Fruit fly (Drosophila melanogaster): ENCODE results near the gene CG6729.
A peak's percentile ranks its signal among the peaks of the same experiment; 100 is the strongest.

Gene CG6729

DNA sequence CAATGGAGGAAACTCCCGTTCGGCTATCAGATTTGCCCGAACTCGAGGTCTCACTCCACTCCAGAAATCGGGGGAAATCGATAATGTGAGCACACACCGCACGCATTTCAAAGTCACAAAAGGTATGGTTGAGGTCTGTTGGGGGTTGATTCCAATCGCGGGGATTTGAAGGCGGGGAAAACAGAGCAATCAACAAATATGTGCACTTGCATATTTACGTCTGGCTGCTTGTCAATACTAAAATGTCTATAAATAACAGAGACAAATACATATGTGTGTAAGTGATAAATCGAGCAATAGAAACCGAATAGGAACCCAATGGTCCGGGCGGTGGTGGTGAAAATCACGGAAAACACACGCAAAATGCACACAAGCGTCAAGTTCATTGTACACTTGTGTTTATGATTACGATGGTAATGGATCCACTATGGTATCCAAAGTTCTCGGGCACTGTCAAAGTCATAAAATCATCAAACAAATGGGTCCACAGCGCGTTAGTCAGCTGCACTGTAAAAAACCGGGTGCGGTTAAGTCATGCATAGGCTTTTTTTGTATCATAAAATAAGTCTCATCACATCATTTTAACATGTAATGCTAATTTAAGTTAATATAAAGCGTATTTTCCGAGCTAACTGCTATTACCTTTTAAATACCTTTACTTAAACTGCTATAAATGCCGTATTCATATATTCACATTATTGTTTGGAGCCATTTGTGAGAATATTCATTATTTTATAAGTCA lies 8.3 kb upstream of the CG6729 start (continued):
- peak; percentile 75 for TF ChIP-seq CG31365 (tag; optimal IDR thresholded peaks at IDR 0.05)
- TF ChIP-seq NC2β (GFP tag; optimal IDR thresholded peaks at IDR 0.05): peak; percentile 95
- TF ChIP-seq Rfx (GFP tag; IDR thresholded peaks at IDR 0.05): peak; percentile 54; the same call in 1 of the 2 replicates
- TF ChIP-seq yki (optimal IDR thresholded peaks at IDR 0.05): no peak
- peak; percentile 76; the same call in 1 of the 2 replicates for TF ChIP-seq ro (GFP tag; IDR thresholded peaks at IDR 0.05)
- peak; percentile 78 for TF ChIP-seq CG11504 (tag; optimal IDR thresholded peaks at IDR 0.05)
- TF ChIP-seq HLHmδ (GFP tag; optimal IDR thresholded peaks at IDR 0.05): peak; percentile 94
- TF ChIP-seq gt (GFP tag; IDR thresholded peaks at IDR 0.05): peak; percentile 41; the same call in 1 of the 2 replicates
- TF ChIP-seq CG7357 (GFP tag; IDR thresholded peaks at IDR 0.05): peak; percentile 48; the same call in 2 of the 3 replicates
- no peak for TF ChIP-seq gro (GFP tag; optimal IDR thresholded peaks at IDR 0.05)
- TF ChIP-seq dati (GFP tag; IDR thresholded peaks at IDR 0.05): peak; percentile 84
- TF ChIP-seq ash1 (GFP tag; optimal IDR thresholded peaks at IDR 0.05): no peak
- TF ChIP-seq corto (GFP tag; optimal IDR thresholded peaks at IDR 0.05): no peak
- peak; percentile 57 for TF ChIP-seq CG8388 (GFP tag; optimal IDR thresholded peaks at IDR 0.05)
- peak; percentile 96 for TF ChIP-seq CG6813 (GFP tag; optimal IDR thresholded peaks at IDR 0.05)
- peak; percentile 93 for TF ChIP-seq HHEX (GFP tag; optimal IDR thresholded peaks at IDR 0.05)
- TF ChIP-seq NfI (GFP tag; optimal IDR thresholded peaks at IDR 0.05): peak; percentile 55
- peak; percentile 97 for TF ChIP-seq gsb-n (tag; optimal IDR thresholded peaks at IDR 0.05)
- peak; percentile 74 for TF ChIP-seq CG13775 (GFP tag; optimal IDR thresholded peaks at IDR 0.05)
- TF ChIP-seq CG2712 (tag; optimal IDR thresholded peaks at IDR 0.05): peak; percentile 83
- TF ChIP-seq CG9727 (GFP tag; optimal IDR thresholded peaks at IDR 0.05): peak; percentile 96
- TF ChIP-seq Gug (GFP tag; IDR thresholded peaks at IDR 0.05): no peak; the same call in 2 of the 4 replicates
- no peak for TF ChIP-seq h (optimal IDR thresholded peaks at IDR 0.05)
- peak; percentile 87 for TF ChIP-seq CG12299 (tag; optimal IDR thresholded peaks at IDR 0.05)
- peak; percentile 34 for TF ChIP-seq ems (GFP tag; optimal IDR thresholded peaks at IDR 0.05)
- peak; percentile 28 for TF ChIP-seq lmd (GFP tag; IDR thresholded peaks at IDR 0.05)
- no peak for TF ChIP-seq Dref (GFP tag; IDR thresholded peaks at IDR 0.05)
- peak; percentile 92 for TF ChIP-seq CG18764 (GFP tag; optimal IDR thresholded peaks at IDR 0.05)
- TF ChIP-seq Nf-YB (GFP tag; optimal IDR thresholded peaks at IDR 0.05): peak; percentile 69
- peak; percentile 79 for TF ChIP-seq tio (GFP tag; optimal IDR thresholded peaks at IDR 0.05)
- peak; percentile 39 for TF ChIP-seq pros (GFP tag; optimal IDR thresholded peaks at IDR 0.05)
- no peak for TF ChIP-seq toy (GFP tag; IDR thresholded peaks at IDR 0.05)
- peak; percentile 94 for TF ChIP-seq ara (GFP tag; IDR thresholded peaks at IDR 0.05)
- TF ChIP-seq CG10431 (GFP tag; optimal IDR thresholded peaks at IDR 0.05): peak; percentile 72
- peak; percentile 90 for TF ChIP-seq seq (GFP tag; IDR thresholded peaks at IDR 0.05)
- peak; percentile 73 for TF ChIP-seq Rx (GFP tag; IDR thresholded peaks at IDR 0.05)
- no peak for TF ChIP-seq hb (GFP tag; IDR thresholded peaks at IDR 0.05; ENCODE audit: partially characterized antibody)
- TF ChIP-seq unpg (GFP tag; optimal IDR thresholded peaks at IDR 0.05): peak; percentile 84
- TF ChIP-seq Doc3 (GFP tag; IDR thresholded peaks at IDR 0.05; ENCODE audit: partially characterized antibody): no peak
- TF ChIP-seq CG15269 (tag; optimal IDR thresholded peaks at IDR 0.05): peak; percentile 75
- peak; percentile 73 for TF ChIP-seq CG10979 (tag; optimal IDR thresholded peaks at IDR 0.05)
- TF ChIP-seq onecut (GFP tag; IDR thresholded peaks at IDR 0.05): peak; percentile 97
- peak; percentile 88 for TF ChIP-seq CG18619 (GFP tag; optimal IDR thresholded peaks at IDR 0.05)
- no peak for TF ChIP-seq br (optimal IDR thresholded peaks at IDR 0.05)
- no peak for TF ChIP-seq CG8478 (optimal IDR thresholded peaks at IDR 0.05)
- TF ChIP-seq Aef1 (GFP tag; IDR thresholded peaks at IDR 0.05): no peak
- peak; percentile 60 for TF ChIP-seq Abd-B (GFP tag; optimal IDR thresholded peaks at IDR 0.05)
- peak; percentile 83 for TF ChIP-seq PHDP (tag; optimal IDR thresholded peaks at IDR 0.05)
- TF ChIP-seq sna (GFP tag; IDR thresholded peaks at IDR 0.05; ENCODE audit: partially characterized antibody): no peak
- TF ChIP-seq Hmr (GFP tag; optimal IDR thresholded peaks at IDR 0.05): peak; percentile 82

Data from whole organism, embryonic.